Worm (Caenorhabditis elegans) whole organism, young adult: ENCODE data around the gene grl-31.

ENCODE experiments used
- C06A6.2 ChIP-seq: fragments of 200-800 bp; sonication (Bioruptor generic); conservative IDR thresholded peaks from 2 replicates; pipeline ENCODE4 v1.3.6; 2022; ENCODE audit warnings: missing genetic modification characterization, missing compliant biosample characterization
- D2030.7 ChIP-seq: fragments of 200-800 bp; sonication (Bioruptor generic); IDR thresholded peaks from 2 replicates; pipeline ENCODE4 v1.3.6; 2022; ENCODE audit warnings: missing genetic modification reagents, missing genetic modification characterization, missing compliant biosample characterization
- F37B4.10 ChIP-seq: fragments of 200-800 bp; sonication (Bioruptor generic); IDR thresholded peaks from 2 replicates; pipeline ENCODE4 v1.3.6; 2022; ENCODE audit warnings: missing genetic modification characterization, missing compliant biosample characterization
- F39B2.1 ChIP-seq: fragments of 200-800 bp; sonication (Bioruptor generic); IDR thresholded peaks from 2 replicates; pipeline ENCODE4 v1.3.6; 2022; ENCODE audit warnings: missing genetic modification reagents, missing genetic modification characterization, missing compliant biosample characterization
- F49E8.2 ChIP-seq: sonication (generic microtip); optimal IDR thresholded peaks from 3 replicates; lab custom pipeline; 2017; ENCODE audit warnings: missing genetic modification characterization, mild to moderate bottlenecking, missing compliant biosample characterization, antibody characterized with exemption, moderate library complexity; ENCODE audit not compliant: insufficient read depth
- F57C9.4 ChIP-seq: sonication (generic microtip); optimal IDR thresholded peaks from 2 replicates; lab custom pipeline; 2017; ENCODE audit warnings: mild to moderate bottlenecking, missing genetic modification characterization, missing compliant biosample characterization
- Y53F4B.3 ChIP-seq: fragments of 200-800 bp; sonication (Bioruptor generic); IDR thresholded peaks from 2 replicates; pipeline ENCODE4 v1.3.6; 2022; ENCODE audit warnings: missing genetic modification reagents, missing genetic modification characterization, missing compliant biosample characterization
- Y53G8AR.9 ChIP-seq: fragments of 200-800 bp; sonication (Bioruptor generic); conservative IDR thresholded peaks from 2 replicates; pipeline ENCODE4 v1.3.6; 2022; ENCODE audit warnings: missing genetic modification reagents, missing genetic modification characterization, missing compliant biosample characterization
- Y56A3A.18 ChIP-seq: fragments of 200-800 bp; sonication (Bioruptor generic); IDR thresholded peaks from 2 replicates; pipeline ENCODE4 v1.3.6; 2022; ENCODE audit warnings: missing genetic modification reagents, missing genetic modification characterization, missing compliant biosample characterization
- Y67H2A.10 ChIP-seq: fragments of 200-800 bp; sonication (Bioruptor generic); conservative IDR thresholded peaks from 2 replicates; pipeline ENCODE4 v1.3.6; 2022; ENCODE audit warnings: missing genetic modification reagents, missing genetic modification characterization, missing compliant biosample characterization
- Y79H2A.3 ChIP-seq: fragments of 200-800 bp; sonication (Bioruptor generic); conservative IDR thresholded peaks from 2 replicates; pipeline ENCODE4 v1.3.6; 2022; ENCODE audit warnings: missing genetic modification reagents, missing genetic modification characterization, missing compliant biosample characterization
- Y95B8A.8 ChIP-seq: fragments of 200-800 bp; sonication (Bioruptor generic); IDR thresholded peaks from 2 replicates; pipeline ENCODE4 v1.3.6; 2022; ENCODE audit warnings: missing genetic modification reagents, missing genetic modification characterization, missing compliant biosample characterization
- ZK185.1 ChIP-seq: sonication (generic microtip); optimal IDR thresholded peaks from 2 replicates; lab custom pipeline; 2016; ENCODE audit warnings: mild to moderate bottlenecking, missing genetic modification characterization, missing compliant biosample characterization; ENCODE audit not compliant: poor library complexity, severe bottlenecking
- akir-1 ChIP-seq: fragments of 200-800 bp; sonication (Bioruptor generic); optimal IDR thresholded peaks from 2 replicates; lab custom pipeline; 2018; ENCODE audit warnings: mild to moderate bottlenecking, missing genetic modification characterization, moderate library complexity, missing compliant biosample characterization
- bed-1 ChIP-seq: fragments of 200-800 bp; sonication (Bioruptor generic); IDR thresholded peaks from 2 replicates; pipeline ENCODE4 v1.3.6; 2022; ENCODE audit warnings: missing genetic modification reagents, missing genetic modification characterization, missing compliant biosample characterization
- bed-2 ChIP-seq: fragments of 200-800 bp; sonication (Bioruptor generic); IDR thresholded peaks from 2 replicates; pipeline ENCODE4 v1.3.6; 2022; ENCODE audit warnings: missing genetic modification reagents, missing genetic modification characterization, missing compliant biosample characterization
- cebp-2 ChIP-seq: fragments of 200-800 bp; sonication (Bioruptor generic); IDR thresholded peaks from 2 replicates; pipeline ENCODE4 v1.3.6; 2022; ENCODE audit warnings: missing genetic modification characterization, missing compliant biosample characterization
- ceh-91 ChIP-seq: fragments of 200-800 bp; sonication (Bioruptor generic); IDR thresholded peaks from 2 replicates; pipeline ENCODE4 v1.3.6; 2022; ENCODE audit warnings: missing genetic modification reagents, missing genetic modification characterization, missing compliant biosample characterization
- die-1 ChIP-seq: sonication (generic microtip); optimal IDR thresholded peaks from 2 replicates; lab custom pipeline; 2016; ENCODE audit warnings: missing genotype, mild to moderate bottlenecking, missing genetic modification characterization, missing compliant biosample characterization
- dpff-1 ChIP-seq: sonication (generic microtip); optimal IDR thresholded peaks from 2 replicates; lab custom pipeline; 2017; ENCODE audit warnings: mild to moderate bottlenecking, missing genetic modification characterization, missing compliant biosample characterization
- ets-4 ChIP-seq: fragments of 200-800 bp; sonication (Bioruptor generic); optimal IDR thresholded peaks from 2 replicates; lab custom pipeline; 2018; ENCODE audit warnings: mild to moderate bottlenecking, missing genetic modification characterization, missing compliant biosample characterization
- fkh-3 ChIP-seq: sonication (generic microtip); optimal IDR thresholded peaks from 2 replicates; lab custom pipeline; 2016; ENCODE audit warnings: mild to moderate bottlenecking, missing genetic modification characterization, missing compliant biosample characterization
- gei-17 ChIP-seq: fragments of 200-800 bp; sonication (Bioruptor generic); optimal IDR thresholded peaks from 2 replicates; lab custom pipeline; 2018; ENCODE audit warnings: mild to moderate bottlenecking, missing genetic modification characterization, missing compliant biosample characterization
- hrde-1 ChIP-seq: sonication (generic microtip); optimal IDR thresholded peaks from 2 replicates; lab custom pipeline; 2016; ENCODE audit warnings: missing genetic modification characterization, mild to moderate bottlenecking, missing compliant biosample characterization, moderate library complexity, missing genotype, missing genetic modification reagents, borderline replicate concordance
- lin-40 ChIP-seq: sonication (generic microtip); optimal IDR thresholded peaks from 2 replicates; lab custom pipeline; 2016; ENCODE audit warnings: missing genetic modification characterization, mild to moderate bottlenecking, missing compliant biosample characterization, missing genotype, missing genetic modification reagents
- madf-3 ChIP-seq: fragments of 200-800 bp; sonication (Bioruptor generic); IDR thresholded peaks from 2 replicates; pipeline ENCODE4 v1.3.6; 2022; ENCODE audit warnings: missing genetic modification reagents, missing genetic modification characterization, missing compliant biosample characterization
- madf-6 ChIP-seq: fragments of 200-800 bp; sonication (Bioruptor generic); IDR thresholded peaks from 2 replicates; pipeline ENCODE4 v1.3.6; 2022; ENCODE audit warnings: missing genetic modification reagents, missing genetic modification characterization, missing compliant biosample characterization
- nfya-1 ChIP-seq: sonication (generic microtip); optimal IDR thresholded peaks from 2 replicates; lab custom pipeline; 2017; ENCODE audit warnings: antibody characterized with exemption, missing compliant biosample characterization, missing genetic modification characterization, borderline replicate concordance; ENCODE audit not compliant: insufficient read depth
- nfyb-1 ChIP-seq: fragments of 200-800 bp; sonication (Bioruptor generic); IDR thresholded peaks from 2 replicates; pipeline ENCODE4 v1.3.6; 2022; ENCODE audit warnings: missing genetic modification reagents, missing genetic modification characterization, missing compliant biosample characterization
- nhr-120 ChIP-seq: fragments of 200-800 bp; sonication (Bioruptor generic); IDR thresholded peaks from 2 replicates; pipeline ENCODE4 v1.3.6; 2022; ENCODE audit warnings: missing genetic modification characterization, missing compliant biosample characterization
- nhr-179 ChIP-seq: sonication (generic microtip); optimal IDR thresholded peaks from 2 replicates; lab custom pipeline; 2016; ENCODE audit warnings: mild to moderate bottlenecking, missing genetic modification characterization, missing compliant biosample characterization
- nhr-27 ChIP-seq: fragments of 200-800 bp; sonication (Bioruptor generic); optimal IDR thresholded peaks from 2 replicates; lab custom pipeline; 2018; ENCODE audit warnings: mild to moderate bottlenecking, missing genetic modification characterization, moderate library complexity, missing compliant biosample characterization
- pbrm-1 ChIP-seq: fragments of 200-800 bp; sonication (Bioruptor generic); IDR thresholded peaks from 2 replicates; pipeline ENCODE4 v1.3.6; 2022; ENCODE audit warnings: missing genetic modification reagents, missing genetic modification characterization, missing compliant biosample characterization
- snpc-1.1 ChIP-seq: sonication (generic microtip); optimal IDR thresholded peaks from 2 replicates; lab custom pipeline; 2017; ENCODE audit warnings: missing genetic modification characterization, mild to moderate bottlenecking, missing compliant biosample characterization, antibody characterized with exemption, moderate library complexity, missing genotype, missing genetic modification reagents; ENCODE audit not compliant: insufficient read depth
- snpc-1.3 ChIP-seq: sonication (generic microtip); optimal IDR thresholded peaks from 2 replicates; lab custom pipeline; 2017; ENCODE audit warnings: missing genetic modification characterization, mild to moderate bottlenecking, missing compliant biosample characterization, antibody characterized with exemption, moderate library complexity, missing genotype, missing genetic modification reagents; ENCODE audit not compliant: insufficient read depth
- snpc-4 ChIP-seq, 5 experiments: fragments of 150-350 bp in 1 of 5; sonication (generic microtip) in 4 of 5; optimal IDR thresholded peaks; 2 replicates each; lab custom pipeline; 2014 to 2018; ENCODE audit warnings: missing genetic modification characterization in 5 of 5, missing biosample characterization in 3 of 5, antibody characterized with exemption in 2 of 5, mild to moderate bottlenecking in 2 of 5, missing compliant biosample characterization in 2 of 5, missing genotype in 2 of 5, moderate library complexity in 2 of 5, missing genetic modification reagents in 1 of 5
- tbx-9 ChIP-seq: sonication (generic microtip); optimal IDR thresholded peaks from 2 replicates; lab custom pipeline; 2016; ENCODE audit warnings: borderline replicate concordance, missing genetic modification characterization, inconsistent platforms, missing compliant biosample characterization
- zfh-2 ChIP-seq: fragments of 200-800 bp; sonication (Bioruptor generic); conservative IDR thresholded peaks from 2 replicates; pipeline ENCODE4 v1.3.6; 2022; ENCODE audit warnings: missing genetic modification reagents, missing genetic modification characterization, missing compliant biosample characterization
- zim-3 ChIP-seq: sonication (generic microtip); optimal IDR thresholded peaks from 2 replicates; lab custom pipeline; 2017; ENCODE audit warnings: mild to moderate bottlenecking, missing genetic modification characterization, moderate library complexity, missing compliant biosample characterization
- ztf-18 ChIP-seq: sonication (generic microtip); optimal IDR thresholded peaks from 2 replicates; lab custom pipeline; 2016; ENCODE audit warnings: missing genotype, mild to moderate bottlenecking, missing genetic modification characterization, missing compliant biosample characterization
- ztf-3 ChIP-seq: fragments of 200-800 bp; sonication (Bioruptor generic); optimal IDR thresholded peaks from 2 replicates; lab custom pipeline; 2018; ENCODE audit warnings: mild to moderate bottlenecking, missing genetic modification characterization, missing compliant biosample characterization

Gene grl-31

ce11 chrV:3585011-3585410 is 27.4 kb upstream of the grl-31 start (continued):
- TF ChIP-seq lin-40 (tag; lab: Kevin White, UChicago) (no peak), nhr-27 (tag; lab: Kevin White, UChicago) (no peak), tbx-9 (tag; lab: Kevin White, UChicago) (no peak), nhr-179 (tag; lab: Kevin White, UChicago) (no peak), D2030.7 (peak; percentile 88), snpc-4 (GFP tag; optimal IDR thresholded peaks at IDR 0.05; lab: Kevin White, UChicago) (peak; percentile 66), snpc-4 (tag; optimal IDR thresholded peaks at IDR 0.05; lab: Kevin White, UChicago) (peak in 2 of 4 experiments; percentile 24 to 53), fkh-3 (no peak), madf-6 (GFP tag; lab: Robert Waterston, UW) (peak; percentile 84), nhr-120 (no peak)

ce11 chrV:3583622-3584021 is 26.0 kb upstream of the grl-31 start:
- TF ChIP-seq akir-1 (GFP tag; lab: Kevin White, UChicago) (no peak), Y79H2A.3 (GFP tag; lab: Robert Waterston, UW) (no peak), gei-17 (GFP tag; lab: Kevin White, UChicago) (no peak), bed-1 (GFP tag; lab: Robert Waterston, UW) (no peak), tbx-9 (tag; lab: Kevin White, UChicago) (no peak), nfya-1 (tag; lab: Kevin White, UChicago) (no peak), ets-4 (GFP tag; lab: Kevin White, UChicago) (no peak), die-1 (tag; lab: Kevin White, UChicago) (no peak), cebp-2 (GFP tag; lab: Robert Waterston, UW) (no peak), nhr-27 (tag; lab: Kevin White, UChicago) (no peak), Y95B8A.8 (no peak)
- TF ChIP-seq, all 124 proteins: peak for 0

- TF ChIP-seq C06A6.2 (no peak), Y56A3A.18 (no peak), ceh-91 (GFP tag; lab: Robert Waterston, UW) (no peak), F37B4.10 (GFP tag; lab: Robert Waterston, UW) (no peak), nfyb-1 (GFP tag; lab: Robert Waterston, UW) (no peak), bed-2 (GFP tag; lab: Robert Waterston, UW) (no peak), zfh-2 (GFP tag; lab: Robert Waterston, UW) (peak; percentile 59; the same call in 1 of the 2 replicates), F57C9.4 (tag; lab: Kevin White, UChicago) (no peak), Y67H2A.10 (GFP tag; lab: Robert Waterston, UW) (no peak)
Observed at ce11 chrV:3582671-3583070, 25.1 kb upstream of the grl-31 start.

- TF ChIP-seq snpc-1.3 (peak; percentile 31), ceh-91 (GFP tag; lab: Robert Waterston, UW) (no peak), F39B2.1 (GFP tag; lab: Robert Waterston, UW) (no peak), hrde-1 (tag; lab: Kevin White, UChicago) (no peak), ztf-18 (tag; lab: Kevin White, UChicago) (no peak), snpc-1.1 (tag; lab: Kevin White, UChicago) (peak; percentile 18), ZK185.1 (tag; lab: Kevin White, UChicago) (no peak), nhr-120 (no peak), dpff-1 (tag; lab: Kevin White, UChicago) (no peak), zim-3 (tag; lab: Kevin White, UChicago) (no peak), snpc-4 (GFP tag; optimal IDR thresholded peaks at IDR 0.05; lab: Kevin White, UChicago) (peak; percentile 0), snpc-4 (tag; optimal IDR thresholded peaks at IDR 0.05; lab: Kevin White, UChicago) (peak in 2 of 4 experiments; percentile 4 to 14), pbrm-1 (GFP tag; lab: Robert Waterston, UW) (peak; percentile 7; the same call in 1 of the 2 replicates), Y53F4B.3 (GFP tag; lab: Robert Waterston, UW) (peak; percentile 28; the same call in 1 of the 2 replicates), madf-3 (GFP tag; lab: Robert Waterston, UW) (0 out of 2 replicates have a peak, but pooled peaks have one; percentile 14), madf-6 (GFP tag; lab: Robert Waterston, UW) (peak; percentile 44; the same call in 1 of the 2 replicates), F49E8.2 (peak; percentile 68), ztf-3 (no peak), Y95B8A.8 (no peak), Y53G8AR.9 (GFP tag; lab: Robert Waterston, UW) (0 out of 2 replicates have a peak, but pooled peaks have one; percentile 33)
Observed at ce11 chrV:3582086-3582485, 24.5 kb upstream of the grl-31 start.
